Fruit fly (Drosophila melanogaster): ENCODE results near the gene Tsp86D.
A peak's percentile ranks its signal among the peaks of the same experiment; 100 is the strongest.

Gene Tsp86D

dm6 chr3R:10872148-10872783 lies 3.8 kb downstream of the Tsp86D start, which contains the start of gene Fdh (continued):
- peak; percentile 47 for TF ChIP-seq twi (tag; optimal IDR thresholded peaks at IDR 0.05)
- no peak for TF ChIP-seq inv (GFP tag; IDR thresholded peaks at IDR 0.05; ENCODE audit: partially characterized antibody)
- TF ChIP-seq Xbp1 (GFP tag; optimal IDR thresholded peaks at IDR 0.05): peak; percentile 73
- no peak for TF ChIP-seq wor (GFP tag; IDR thresholded peaks at IDR 0.05)
- TF ChIP-seq Dbx (GFP tag; IDR thresholded peaks at IDR 0.05): peak; percentile 54; the same call in 1 of the 3 replicates
- peak; percentile 21 for TF ChIP-seq ems (GFP tag; optimal IDR thresholded peaks at IDR 0.05)
- TF ChIP-seq lov (optimal IDR thresholded peaks at IDR 0.05): no peak
- 0 out of 3 replicates have a peak, but pooled peaks have one; percentile 59 for TF ChIP-seq lov (GFP tag; IDR thresholded peaks at IDR 0.05)
- no peak for TF ChIP-seq z (GFP tag; IDR thresholded peaks at IDR 0.05)
- TF ChIP-seq schlank (tag; optimal IDR thresholded peaks at IDR 0.05): peak; percentile 41
- peak; percentile 7 for TF ChIP-seq CG12071 (GFP tag; optimal IDR thresholded peaks at IDR 0.05)
- TF ChIP-seq CG9817 (tag; optimal IDR thresholded peaks at IDR 0.05): peak; percentile 30
- TF ChIP-seq Hr39 (optimal IDR thresholded peaks at IDR 0.05): no peak
- TF ChIP-seq CG9797 (GFP tag; optimal IDR thresholded peaks at IDR 0.05): peak; percentile 75
- no peak for TF ChIP-seq Side (GFP tag; optimal IDR thresholded peaks at IDR 0.05)
- 0 out of 2 replicates have a peak, but pooled peaks have one; percentile 30 for TF ChIP-seq Drgx (GFP tag; IDR thresholded peaks at IDR 0.05)
- TF ChIP-seq sqz (GFP tag; optimal IDR thresholded peaks at IDR 0.05): peak; percentile 60
- TF ChIP-seq az2 (GFP tag; optimal IDR thresholded peaks at IDR 0.05): peak; percentile 22
- TF ChIP-seq CG14050 (GFP tag; IDR thresholded peaks at IDR 0.05): no peak
- TF ChIP-seq CG8281 (tag; optimal IDR thresholded peaks at IDR 0.05): no peak
- no peak for TF ChIP-seq Nf-YA (GFP tag; IDR thresholded peaks at IDR 0.05)
- peak; percentile 22 for TF ChIP-seq CG6765 (GFP tag; optimal IDR thresholded peaks at IDR 0.05)
- TF ChIP-seq CG18011 (GFP tag; optimal IDR thresholded peaks at IDR 0.05): peak; percentile 8
- peak; percentile 36 for TF ChIP-seq D19A (tag; optimal IDR thresholded peaks at IDR 0.05)
- peak; percentile 66 for TF ChIP-seq CG9727 (GFP tag; optimal IDR thresholded peaks at IDR 0.05)
- TF ChIP-seq Lim3 (GFP tag; IDR thresholded peaks at IDR 0.05): no peak
- peak; percentile 80 for TF ChIP-seq row (GFP tag; IDR thresholded peaks at IDR 0.05)
- peak; percentile 8 for TF ChIP-seq org-1 (GFP tag; optimal IDR thresholded peaks at IDR 0.05)
- TF ChIP-seq wdn (GFP tag; IDR thresholded peaks at IDR 0.05): no peak
- peak; percentile 66 for TF ChIP-seq HHEX (GFP tag; optimal IDR thresholded peaks at IDR 0.05)
- TF ChIP-seq kay (GFP tag; optimal IDR thresholded peaks at IDR 0.05): no peak
- TF ChIP-seq CG10147 (GFP tag; optimal IDR thresholded peaks at IDR 0.05): peak; percentile 58
- TF ChIP-seq cas (GFP tag; IDR thresholded peaks at IDR 0.05): no peak
- peak; percentile 75 for TF ChIP-seq CG17829 (tag; optimal IDR thresholded peaks at IDR 0.05)
- TF ChIP-seq CG6689 (GFP tag; IDR thresholded peaks at IDR 0.05): peak; percentile 53; the same call in 1 of the 2 replicates
- TF ChIP-seq CG16779 (GFP tag; IDR thresholded peaks at IDR 0.05): no peak
- peak; percentile 57 for TF ChIP-seq tap (tag; optimal IDR thresholded peaks at IDR 0.05)
- peak; percentile 45; the same call in 1 of the 2 replicates for TF ChIP-seq Atf6 (GFP tag; IDR thresholded peaks at IDR 0.05)
- TF ChIP-seq tio (GFP tag; optimal IDR thresholded peaks at IDR 0.05): no peak
- no peak for TF ChIP-seq unc-4 (GFP tag; IDR thresholded peaks at IDR 0.05; ENCODE audit: partially characterized antibody)
- TF ChIP-seq CG14667 (GFP tag; IDR thresholded peaks at IDR 0.05): no peak
- peak; percentile 19; the same call in 1 of the 3 replicates for TF ChIP-seq CG11695 (GFP tag; IDR thresholded peaks at IDR 0.05)
- TF ChIP-seq knrl (GFP tag; IDR thresholded peaks at IDR 0.05; ENCODE audit: partially characterized antibody): 0 out of 3 replicates have a peak, but pooled peaks have one; percentile 22
- TF ChIP-seq bsh (GFP tag; optimal IDR thresholded peaks at IDR 0.05): peak in 1 of 2 experiments; percentile 59
- TF ChIP-seq Fer1 (GFP tag; optimal IDR thresholded peaks at IDR 0.05): peak; percentile 51
- TF ChIP-seq run (tag; optimal IDR thresholded peaks at IDR 0.05): peak; percentile 4
- peak; percentile 74 for TF ChIP-seq stwl (tag; optimal IDR thresholded peaks at IDR 0.05)
- TF ChIP-seq Gug (GFP tag; IDR thresholded peaks at IDR 0.05): no peak
- peak; percentile 31 for TF ChIP-seq oc (tag; optimal IDR thresholded peaks at IDR 0.05)
- TF ChIP-seq nom (GFP tag; optimal IDR thresholded peaks at IDR 0.05): peak; percentile 51

Data from whole organism, embryonic.